Fruit fly (Drosophila melanogaster) S2 (cell line): ENCODE results near the gene CG12992.
A peak's percentile ranks its signal among the peaks of the same experiment; 100 is the strongest.

ENCODE experiments used
- CG8478 ChIP-seq: fragments of >200 bp; optimal IDR thresholded peaks from 2 replicates; lab custom pipeline; 2018
- CTCF ChIP-seq, 2 experiments: fragments of >200 bp; optimal IDR thresholded peaks; 2 replicates each; lab custom pipeline; 2018

CG12992 gene

dm6 chrX:17575846-17576245, 12.8 kb upstream of the CG12992 start:
- TF ChIP-seq CTCF (optimal IDR thresholded peaks at IDR 0.05; lab: Kevin White, UChicago) (no peak), CG8478 (lab: Kevin White, UChicago) (no peak)

DNA sequence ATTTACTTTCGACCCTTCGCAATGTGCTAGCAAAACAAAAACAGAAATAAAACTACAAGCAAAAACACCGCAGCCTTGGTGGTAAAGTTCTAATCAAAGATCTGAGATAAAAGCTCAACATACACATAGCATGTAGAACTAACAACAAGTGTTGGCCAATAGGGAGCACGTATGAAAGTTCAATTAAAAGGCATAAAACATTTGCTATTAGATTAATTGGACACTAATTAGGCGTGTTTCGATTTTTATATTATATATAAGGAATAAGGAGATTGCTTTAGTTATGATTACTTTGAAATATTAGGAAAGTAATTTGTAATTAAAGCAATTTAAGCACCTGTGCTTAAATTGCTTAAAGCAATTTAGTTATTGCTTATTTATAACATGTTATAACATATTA, 12.1 kb upstream of the CG12992 start:
- no peak for TF ChIP-seq CTCF (optimal IDR thresholded peaks at IDR 0.05; lab: Kevin White, UChicago)
- TF ChIP-seq CG8478 (lab: Kevin White, UChicago) = no peak

DNA sequence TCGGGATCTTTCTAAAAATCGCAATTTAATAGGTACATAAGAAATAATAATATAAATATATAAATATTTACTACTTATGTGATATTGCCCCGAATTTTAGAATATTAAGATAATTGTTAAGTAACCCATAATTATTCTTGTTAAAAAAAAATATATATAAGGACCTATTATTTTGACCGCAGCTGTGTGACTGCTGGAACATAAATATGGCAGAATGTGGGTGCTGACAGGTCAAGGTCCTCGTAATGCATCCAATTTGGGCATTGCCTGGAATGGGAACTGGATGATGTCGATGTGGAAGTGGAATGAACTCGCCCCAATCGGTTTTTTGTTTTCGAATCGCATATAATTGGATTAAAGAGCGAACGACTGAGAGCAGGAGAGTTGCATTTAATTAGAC, 11.3 kb upstream of the CG12992 start:
- TF ChIP-seq CG8478 (lab: Kevin White, UChicago) (no peak), CTCF (optimal IDR thresholded peaks at IDR 0.05; lab: Kevin White, UChicago) (no peak)

DNA sequence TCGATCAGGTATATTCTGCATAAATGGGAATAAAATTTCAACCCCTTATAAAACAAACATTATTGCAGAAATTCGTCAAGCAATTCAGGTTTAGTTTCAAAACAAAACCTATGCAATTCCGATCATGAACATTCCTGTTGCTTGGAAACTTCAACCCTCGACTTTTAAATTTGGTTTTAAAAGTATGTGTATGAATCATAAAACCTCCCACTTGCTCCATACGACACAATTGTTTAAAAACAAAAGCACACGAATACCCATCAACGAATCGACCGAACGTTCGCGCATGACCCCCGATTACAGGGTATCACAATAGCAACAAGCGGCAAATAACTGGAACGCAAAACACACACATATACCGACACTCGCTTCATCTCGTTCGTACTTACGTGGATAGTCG, 10.5 kb upstream of the CG12992 start:
- TF ChIP-seq CTCF (optimal IDR thresholded peaks at IDR 0.05; lab: Kevin White, UChicago) (no peak), CG8478 (lab: Kevin White, UChicago) (no peak)

DNA sequence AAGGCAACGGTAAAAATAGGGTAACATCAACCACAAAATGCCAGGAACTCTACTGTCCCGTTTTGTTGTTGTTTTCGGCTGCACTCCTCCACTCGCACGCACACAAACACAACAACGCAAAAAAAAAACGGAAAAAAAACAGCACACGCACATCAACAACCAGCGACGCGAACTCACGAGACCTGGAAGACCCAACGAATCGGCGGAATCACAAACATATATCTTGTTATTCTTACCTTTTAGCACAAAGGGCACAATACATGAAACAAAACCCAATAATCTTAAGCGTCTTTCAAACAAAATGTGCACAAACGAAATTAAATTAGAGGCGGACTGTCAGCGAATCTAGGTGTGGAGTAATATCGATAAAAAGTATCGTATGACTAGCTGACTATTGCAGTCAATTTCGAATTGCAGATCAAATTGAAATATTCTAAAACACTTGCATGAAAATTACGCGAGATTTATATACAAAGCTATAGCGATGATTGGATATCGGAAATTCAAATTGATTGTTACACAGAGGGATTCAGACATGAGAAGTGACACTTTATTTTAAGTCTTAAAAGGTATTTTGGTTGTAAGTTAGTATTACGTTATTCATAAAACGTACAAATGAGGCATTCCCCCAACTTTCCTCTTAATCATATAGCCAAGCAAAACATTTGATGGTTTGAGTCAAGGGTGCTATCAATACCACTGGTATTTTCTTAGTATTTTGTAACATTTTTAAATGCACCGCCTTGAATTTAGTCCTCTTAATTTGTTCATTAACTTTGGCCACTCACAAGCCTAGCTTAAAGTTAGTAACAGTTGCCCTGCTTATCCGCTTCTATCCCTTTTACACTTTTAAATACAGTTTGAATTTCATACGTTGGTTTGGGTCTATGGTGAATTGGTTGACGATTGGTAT, 9.5 kb upstream of the CG12992 start, which contains the start of gene Ankle2:
TSS of gene Ankle2 (minus strand) at position 361 of the 913 bp plus-strand sequence.
- no peak for TF ChIP-seq CG8478 (lab: Kevin White, UChicago)
- no peak for TF ChIP-seq CTCF (optimal IDR thresholded peaks at IDR 0.05; lab: Kevin White, UChicago)

- TF ChIP-seq CTCF (optimal IDR thresholded peaks at IDR 0.05; lab: Kevin White, UChicago) (no peak), CG8478 (lab: Kevin White, UChicago) (no peak)
Measured at dm6 chrX:17579782-17580451, 8.7 kb upstream of the CG12992 start, which contains the start of gene CG12991. Gene CG12991 (plus strand): TSS chrX:17579861.

DNA sequence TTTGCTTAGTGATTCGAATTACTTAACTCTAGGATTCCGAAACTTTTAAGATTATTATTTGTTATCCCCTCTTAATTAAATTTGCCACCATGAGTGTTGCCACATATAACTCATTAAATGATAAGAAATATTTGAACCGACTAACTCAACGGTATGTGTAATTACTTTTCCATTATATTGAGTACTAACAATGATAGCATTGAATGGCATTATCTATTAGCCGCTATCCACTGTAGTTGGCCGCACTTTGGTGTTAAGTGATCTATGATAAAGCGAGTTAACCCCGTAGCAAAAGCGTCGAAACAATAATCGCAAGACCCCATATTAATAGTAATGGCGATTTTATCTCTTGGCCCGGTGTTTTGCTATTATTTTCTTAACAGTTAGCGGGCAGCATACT, 7.7 kb upstream of the CG12992 start:
- TF ChIP-seq CG8478 (lab: Kevin White, UChicago) (no peak), CTCF (optimal IDR thresholded peaks at IDR 0.05; lab: Kevin White, UChicago) (no peak)

DNA sequence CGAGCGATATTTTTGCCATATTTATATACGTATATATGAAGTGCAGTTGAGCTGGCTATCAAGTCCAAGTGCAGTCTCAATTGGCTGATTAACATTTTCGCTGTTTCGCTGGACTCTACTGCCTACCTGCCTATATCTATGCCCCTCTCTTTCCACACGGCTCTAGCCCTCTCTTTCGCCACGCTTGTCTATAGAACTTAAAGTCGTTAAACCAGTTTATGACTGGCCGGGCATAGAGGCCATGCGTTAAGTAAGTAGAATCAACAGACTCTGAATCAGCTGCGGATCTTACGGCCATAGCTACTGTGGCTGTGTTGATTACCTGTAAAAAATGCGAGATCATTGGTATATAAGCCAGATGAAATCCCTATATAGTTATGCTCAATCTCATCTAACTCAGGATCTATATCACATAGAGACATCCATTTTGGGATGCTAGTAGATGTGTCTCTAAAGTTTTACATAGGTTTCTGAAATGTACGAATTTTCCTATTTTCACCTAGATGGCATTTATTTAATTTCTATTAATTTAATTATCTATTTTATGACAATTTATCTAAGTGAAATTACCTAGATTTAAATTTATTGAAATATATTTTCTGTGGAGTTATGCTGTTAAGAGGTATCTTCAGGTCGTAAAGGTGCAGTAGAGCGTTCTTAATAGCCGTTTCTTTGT, 6.9 kb upstream of the CG12992 start:
- no peak for TF ChIP-seq CTCF (optimal IDR thresholded peaks at IDR 0.05; lab: Kevin White, UChicago)
- no peak for TF ChIP-seq CG8478 (lab: Kevin White, UChicago)

dm6 chrX:17582650-17583049, 6.0 kb upstream of the CG12992 start:
- TF ChIP-seq CG8478 (lab: Kevin White, UChicago) (no peak), CTCF (optimal IDR thresholded peaks at IDR 0.05; lab: Kevin White, UChicago) (no peak)

dm6 chrX:17583706-17584105, 5.0 kb upstream of the CG12992 start:
- TF ChIP-seq CG8478 (lab: Kevin White, UChicago) (no peak), CTCF (optimal IDR thresholded peaks at IDR 0.05; lab: Kevin White, UChicago) (no peak)

- TF ChIP-seq CG8478 (lab: Kevin White, UChicago) = no peak
- peak; percentile 58 to 72 for TF ChIP-seq CTCF (optimal IDR thresholded peaks at IDR 0.05; lab: Kevin White, UChicago)
Measured at dm6 chrX:17585892-17586291, 2.8 kb upstream of the CG12992 start.

dm6 chrX:17588134-17588533, 531 bp upstream of the CG12992 start:
- TF ChIP-seq CTCF (optimal IDR thresholded peaks at IDR 0.05; lab: Kevin White, UChicago) (no peak), CG8478 (lab: Kevin White, UChicago) (no peak)

DNA sequence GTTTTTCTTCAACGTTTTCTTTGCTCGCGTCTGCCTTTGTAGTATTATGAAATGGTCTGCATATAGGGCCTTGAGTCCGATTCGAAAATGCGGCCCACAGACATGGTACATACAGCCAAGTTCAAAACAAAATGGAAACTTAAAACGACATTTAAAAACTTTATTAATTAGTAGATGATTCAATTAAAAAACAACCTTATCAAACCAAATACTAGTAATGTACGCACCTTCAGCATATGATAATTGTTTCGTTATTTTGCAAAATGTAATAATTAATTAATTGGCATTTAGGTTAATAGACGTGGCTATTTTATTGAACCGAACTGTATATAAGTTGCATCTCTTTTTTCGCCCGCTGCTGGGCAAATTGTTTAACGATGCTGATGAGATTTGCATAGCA, 6.1 kb downstream of the CG12992 start:
- TF ChIP-seq CG8478 (lab: Kevin White, UChicago) (no peak), CTCF (optimal IDR thresholded peaks at IDR 0.05; lab: Kevin White, UChicago) (no peak)

DNA sequence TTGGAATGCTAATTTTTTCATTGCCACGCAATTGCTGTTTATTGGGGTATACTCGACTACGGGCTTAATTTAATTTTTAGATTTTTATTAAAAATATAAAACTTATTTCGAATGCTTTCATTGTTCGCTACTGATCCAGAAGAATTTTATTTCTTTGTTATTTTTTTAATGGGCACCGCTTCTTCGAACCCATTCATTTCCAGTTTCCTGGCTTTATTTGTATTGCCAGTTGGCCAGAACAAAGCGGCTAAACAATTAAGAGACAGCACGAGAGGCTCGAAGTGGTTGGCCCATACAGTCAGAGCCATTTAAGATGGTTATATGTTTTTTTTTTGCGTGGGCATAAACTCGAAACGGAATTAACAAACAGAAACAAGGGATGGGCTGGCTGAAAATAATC, 7.2 kb downstream of the CG12992 start:
- TF ChIP-seq CG8478 (lab: Kevin White, UChicago) = no peak
- no peak for TF ChIP-seq CTCF (optimal IDR thresholded peaks at IDR 0.05; lab: Kevin White, UChicago)

- no peak for TF ChIP-seq CG8478 (lab: Kevin White, UChicago)
- TF ChIP-seq CTCF (optimal IDR thresholded peaks at IDR 0.05; lab: Kevin White, UChicago) = no peak
Measured at dm6 chrX:17597622-17598021, 9.0 kb downstream of the CG12992 start.
